Fruit fly (Drosophila melanogaster): Measurements from ENCODE around the gene Tgs1.

The Tgs1 gene

DNA sequence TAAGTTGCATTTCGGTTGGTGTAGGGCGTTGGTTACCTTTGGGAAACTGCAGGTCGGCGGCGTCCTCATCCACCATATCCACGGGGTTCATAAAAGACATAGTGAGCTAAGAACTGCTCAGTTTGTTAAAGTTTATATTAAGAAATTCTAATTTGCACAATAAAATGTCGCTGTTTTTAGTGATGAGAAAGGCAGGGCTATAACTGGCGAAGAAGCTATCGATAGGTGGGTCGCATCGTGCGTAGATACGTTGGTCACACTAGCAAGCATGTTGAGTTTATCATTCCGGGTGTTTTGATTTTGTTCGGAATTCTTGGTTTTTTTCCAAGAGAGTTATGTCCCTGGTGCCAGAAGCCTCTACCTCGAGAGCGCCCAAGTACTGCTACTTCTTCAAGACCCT is at the start of gene Tgs1, which contains the start of the genes Ada2a, Polr2D and moi (continued):
- TF ChIP-seq sim (GFP tag; IDR thresholded peaks at IDR 0.05), result no peak
- TF ChIP-seq Mad (GFP tag; optimal IDR thresholded peaks at IDR 0.05), result no peak
- TF ChIP-seq CG10274 (GFP tag; optimal IDR thresholded peaks at IDR 0.05), result no peak
- no peak for TF ChIP-seq br (optimal IDR thresholded peaks at IDR 0.05)
- TF ChIP-seq sens (GFP tag), result peak; percentile 18
- TF ChIP-seq CG15601 (tag; optimal IDR thresholded peaks at IDR 0.05), result no peak
- no peak for TF ChIP-seq Side (GFP tag; optimal IDR thresholded peaks at IDR 0.05)
- no peak for TF ChIP-seq Hey (tag; optimal IDR thresholded peaks at IDR 0.05)
- no peak for TF ChIP-seq CG17361 (GFP tag; IDR thresholded peaks at IDR 0.05)
- peak; percentile 15 for TF ChIP-seq gro (GFP tag; optimal IDR thresholded peaks at IDR 0.05)
- TF ChIP-seq CG1233 (GFP tag; optimal IDR thresholded peaks at IDR 0.05), result no peak
- no peak for TF ChIP-seq CG12219 (GFP tag; optimal IDR thresholded peaks at IDR 0.05)
- no peak for TF ChIP-seq CG15696 (tag; optimal IDR thresholded peaks at IDR 0.05)
- TF ChIP-seq CkIIα-i1 (GFP tag; IDR thresholded peaks at IDR 0.05), result no peak
- no peak for TF ChIP-seq CG12942 (GFP tag; optimal IDR thresholded peaks at IDR 0.05)
- no peak for TF ChIP-seq dati (GFP tag; IDR thresholded peaks at IDR 0.05)
- TF ChIP-seq bbx (GFP tag; IDR thresholded peaks at IDR 0.05; ENCODE audit: partially characterized antibody), result peak; percentile 82
- TF ChIP-seq ATbp (GFP tag; optimal IDR thresholded peaks at IDR 0.05), result no peak
- no peak for TF ChIP-seq Nf-YB (GFP tag; optimal IDR thresholded peaks at IDR 0.05)
- TF ChIP-seq unc-4 (GFP tag; IDR thresholded peaks at IDR 0.05; ENCODE audit: partially characterized antibody), result peak; percentile 75; the same call in 1 of the 2 replicates
- no peak for TF ChIP-seq fd96Cb (tag; optimal IDR thresholded peaks at IDR 0.05)
- no peak for TF ChIP-seq CG10431 (GFP tag; optimal IDR thresholded peaks at IDR 0.05)
- no peak for TF ChIP-seq tx (GFP tag; optimal IDR thresholded peaks at IDR 0.05)
- no peak for TF ChIP-seq Antp (GFP tag; optimal IDR thresholded peaks at IDR 0.05)
- TF ChIP-seq Ada2b (GFP tag; IDR thresholded peaks at IDR 0.05), result no peak
- TF ChIP-seq CHES-1-like (GFP tag; optimal IDR thresholded peaks at IDR 0.05), result peak; percentile 63
- no peak for TF ChIP-seq CG14050 (GFP tag; IDR thresholded peaks at IDR 0.05)
- no peak for TF ChIP-seq hb (GFP tag; IDR thresholded peaks at IDR 0.05; ENCODE audit: partially characterized antibody)
- TF ChIP-seq CG1603 (tag; optimal IDR thresholded peaks at IDR 0.05), result no peak
- no peak for TF ChIP-seq slou (GFP tag; optimal IDR thresholded peaks at IDR 0.05)
- peak; percentile 60 for TF ChIP-seq gfzf (GFP tag; optimal IDR thresholded peaks at IDR 0.05)
- peak; percentile 84 for TF ChIP-seq amos (GFP tag; IDR thresholded peaks at IDR 0.05; ENCODE audit: partially characterized antibody)
- no peak for TF ChIP-seq HLH54F (GFP tag; optimal IDR thresholded peaks at IDR 0.05)
- TF ChIP-seq zen (tag; optimal IDR thresholded peaks at IDR 0.05), result no peak
- TF ChIP-seq al (GFP tag; IDR thresholded peaks at IDR 0.05), result no peak
- TF ChIP-seq CG30431 (GFP tag; optimal IDR thresholded peaks at IDR 0.05), result no peak
- TF ChIP-seq bigmax (GFP tag; optimal IDR thresholded peaks at IDR 0.05), result no peak
- TF ChIP-seq CG15479 (GFP tag; optimal IDR thresholded peaks at IDR 0.05), result peak; percentile 64
- no peak for TF ChIP-seq gem (tag; optimal IDR thresholded peaks at IDR 0.05)
- peak; percentile 33 for TF ChIP-seq CG13624 (GFP tag; optimal IDR thresholded peaks at IDR 0.05)
- no peak for TF ChIP-seq sr (GFP tag; IDR thresholded peaks at IDR 0.05)
- TF ChIP-seq CG15011 (GFP tag; optimal IDR thresholded peaks at IDR 0.05), result no peak
- no peak for TF ChIP-seq CG18599 (GFP tag; optimal IDR thresholded peaks at IDR 0.05)
- no peak for TF ChIP-seq chif (GFP tag; optimal IDR thresholded peaks at IDR 0.05)
- peak; percentile 9 for TF ChIP-seq CG17186 (GFP tag; optimal IDR thresholded peaks at IDR 0.05)
- no peak for TF ChIP-seq hth (optimal IDR thresholded peaks at IDR 0.05)
- TF ChIP-seq Gug (GFP tag; IDR thresholded peaks at IDR 0.05), result no peak
- peak; percentile 92 for TF ChIP-seq Sry-δ (GFP tag; optimal IDR thresholded peaks at IDR 0.05)
- TF ChIP-seq B-H1 (GFP tag; IDR thresholded peaks at IDR 0.05), result no peak
- peak; percentile 80 for TF ChIP-seq ftz-f1 (GFP tag; optimal IDR thresholded peaks at IDR 0.05)
- no peak for TF ChIP-seq Xrp1 (GFP tag; IDR thresholded peaks at IDR 0.05)
- TF ChIP-seq Doc2 (GFP tag; IDR thresholded peaks at IDR 0.05), result no peak
- no peak for TF ChIP-seq CG7357 (GFP tag; IDR thresholded peaks at IDR 0.05)
